Worm (Caenorhabditis elegans) whole organism, L1 larva: Measurements from ENCODE around the gene grl-8.

ENCODE experiments used
- aly-2 ChIP-seq: fragments of 150-350 bp; optimal IDR thresholded peaks from 2 replicates; lab custom pipeline; 2014; ENCODE audit warnings: missing biosample characterization, missing genetic modification characterization
- blmp-1 ChIP-seq: fragments of 150-350 bp; optimal IDR thresholded peaks from 2 replicates; lab custom pipeline; 2014; ENCODE audit warnings: missing biosample characterization, missing genetic modification characterization
- ceh-8 ChIP-seq: fragments of 200-800 bp; sonication (Bioruptor generic); optimal IDR thresholded peaks from 2 replicates; lab custom pipeline; 2018; ENCODE audit warnings: mild to moderate bottlenecking, missing genetic modification characterization, moderate library complexity, missing compliant biosample characterization
- ceh-90 ChIP-seq: sonication (generic microtip); optimal IDR thresholded peaks from 2 replicates; lab custom pipeline; 2016; ENCODE audit warnings: missing genetic modification characterization, missing compliant biosample characterization
- ces-1 ChIP-seq: fragments of 150-350 bp; optimal IDR thresholded peaks from 2 replicates; lab custom pipeline; 2014; ENCODE audit warnings: missing biosample characterization, missing genetic modification reagents, missing genetic modification characterization
- dpl-1 ChIP-seq, 3 experiments: fragments of 150-350 bp in 2 of 3; sonication (generic microtip) in 1 of 3; optimal IDR thresholded peaks; 2 replicates each; lab custom pipeline; 2014 to 2017; ENCODE audit warnings: missing biosample characterization in 3 of 3, missing genetic modification characterization in 3 of 3, missing genetic modification reagents in 3 of 3
- efl-1 ChIP-seq, 4 experiments: fragments of 150-350 bp; optimal IDR thresholded peaks in 3 of 4; peaks in 1 of 4; 1 replicate in 1 of 4; 2 replicates in 3 of 4; lab custom pipeline; 2014; ENCODE audit warnings: missing biosample characterization in 2 of 4, missing genetic modification characterization in 2 of 4, missing genetic modification reagents in 2 of 4
- egl-27 ChIP-seq, 2 experiments: fragments of 150-350 bp in 1 of 2; sonication (generic microtip); optimal IDR thresholded peaks; 3 replicates each; lab custom pipeline; 2017 to 2018; ENCODE audit warnings: missing biosample characterization in 2 of 2, missing genetic modification characterization in 2 of 2, missing genetic modification reagents in 2 of 2
- elt-2 ChIP-seq: sonication (generic microtip); optimal IDR thresholded peaks from 2 replicates; lab custom pipeline; 2016; ENCODE audit warnings: missing genetic modification characterization, mild to moderate bottlenecking, inconsistent platforms, missing compliant biosample characterization, missing genetic modification reagents
- elt-3 ChIP-seq, 6 experiments: fragments of 150-350 bp in 1 of 6; sonication (generic microtip); optimal IDR thresholded peaks; 2 replicates each; lab custom pipeline; 2017 to 2018; ENCODE audit warnings: missing biosample characterization in 6 of 6, missing genetic modification characterization in 6 of 6, inconsistent platforms in 1 of 6
- grh-1 ChIP-seq: fragments of 200-800 bp; sonication (Bioruptor generic); IDR thresholded peaks from 2 replicates; pipeline ENCODE4 v1.3.6; 2022; ENCODE audit warnings: missing genetic modification reagents, missing genetic modification characterization, missing compliant biosample characterization
- hlh-4 ChIP-seq: sonication (generic microtip); optimal IDR thresholded peaks from 2 replicates; lab custom pipeline; 2016; ENCODE audit warnings: mild to moderate bottlenecking, missing genetic modification characterization, missing compliant biosample characterization
- hpl-2 ChIP-seq: fragments of 150-350 bp; optimal IDR thresholded peaks from 2 replicates; lab custom pipeline; 2014; ENCODE audit warnings: missing biosample characterization, missing genetic modification reagents, missing genetic modification characterization
- irx-1 ChIP-seq: sonication (generic microtip); optimal IDR thresholded peaks from 2 replicates; lab custom pipeline; 2016; ENCODE audit warnings: missing genetic modification characterization, missing compliant biosample characterization
- lir-3 ChIP-seq: sonication (generic microtip); optimal IDR thresholded peaks from 2 replicates; lab custom pipeline; 2016; ENCODE audit warnings: mild to moderate bottlenecking, missing genetic modification characterization, moderate library complexity, missing compliant biosample characterization; ENCODE audit not compliant: poor library complexity
- nhr-237 ChIP-seq: fragments of 150-350 bp; optimal IDR thresholded peaks from 2 replicates; lab custom pipeline; 2014; ENCODE audit warnings: missing biosample characterization, missing genetic modification characterization
- pag-3 ChIP-seq: sonication (generic microtip); optimal IDR thresholded peaks from 2 replicates; lab custom pipeline; 2017; ENCODE audit warnings: missing genetic modification characterization, mild to moderate bottlenecking, missing compliant biosample characterization, antibody characterized with exemption, borderline replicate concordance; ENCODE audit not compliant: insufficient read depth
- pqm-1 ChIP-seq: sonication (generic microtip); optimal IDR thresholded peaks from 3 replicates; lab custom pipeline; 2017; ENCODE audit warnings: missing biosample characterization, missing genetic modification characterization
- snu-23 ChIP-seq: sonication (generic microtip); optimal IDR thresholded peaks from 2 replicates; lab custom pipeline; 2016; ENCODE audit warnings: missing genetic modification characterization, missing compliant biosample characterization
- sox-4 ChIP-seq: sonication (generic microtip); optimal IDR thresholded peaks from 2 replicates; lab custom pipeline; 2016; ENCODE audit warnings: missing genetic modification characterization, missing compliant biosample characterization
- sptf-1 ChIP-seq: fragments of 150-350 bp; optimal IDR thresholded peaks from 2 replicates; lab custom pipeline; 2014; ENCODE audit warnings: missing biosample characterization, missing genetic modification characterization
- sup-37 ChIP-seq: fragments of 200-800 bp; sonication (Bioruptor generic); optimal IDR thresholded peaks from 2 replicates; lab custom pipeline; 2018; ENCODE audit warnings: mild to moderate bottlenecking, missing genetic modification characterization, missing compliant biosample characterization
- tbx-2 ChIP-seq: sonication (generic microtip); optimal IDR thresholded peaks from 2 replicates; lab custom pipeline; 2016; ENCODE audit warnings: missing genetic modification characterization, missing compliant biosample characterization
- unc-30 ChIP-seq: sonication (generic microtip); optimal IDR thresholded peaks from 2 replicates; lab custom pipeline; 2017; ENCODE audit warnings: missing biosample characterization, missing genetic modification characterization
- vab-15 ChIP-seq: sonication (generic microtip); optimal IDR thresholded peaks from 2 replicates; lab custom pipeline; 2017; ENCODE audit warnings: missing genotype, mild to moderate bottlenecking, missing genetic modification characterization, missing compliant biosample characterization
- zag-1 ChIP-seq: fragments of 150-350 bp; optimal IDR thresholded peaks from 2 replicates; lab custom pipeline; 2014; ENCODE audit warnings: missing biosample characterization, missing genetic modification characterization

The grl-8 gene

DNA sequence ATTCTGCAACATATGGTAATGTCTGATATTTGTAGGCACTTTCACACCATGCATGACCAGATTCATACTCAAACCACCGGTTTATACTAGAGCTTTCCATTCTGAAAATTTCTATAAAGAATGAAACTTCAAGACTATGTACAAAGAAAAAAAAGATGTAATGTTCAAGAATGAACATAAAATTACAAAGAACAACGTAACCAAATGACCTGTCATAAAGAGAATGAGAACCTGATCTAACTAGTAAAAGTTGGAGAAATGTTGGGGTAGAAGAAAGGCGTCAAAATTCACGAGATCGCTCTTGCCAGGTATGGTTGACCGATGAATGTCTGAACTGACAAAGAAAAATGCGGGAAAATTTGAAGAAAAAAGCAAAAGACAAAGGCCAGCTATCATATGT is 35.3 kb downstream of the grl-8 start, which contains the start of gene W02F12.2:
W02F12.2 (minus strand) TSS at position 101 of the 400 bp plus-strand sequence.
- peak; percentile 18 for TF ChIP-seq blmp-1 (tag; lab: Kevin White, UChicago)
- no peak for TF ChIP-seq ceh-8 (GFP tag; lab: Kevin White, UChicago)
- TF ChIP-seq aly-2 (tag; lab: Kevin White, UChicago) = no peak

DNA sequence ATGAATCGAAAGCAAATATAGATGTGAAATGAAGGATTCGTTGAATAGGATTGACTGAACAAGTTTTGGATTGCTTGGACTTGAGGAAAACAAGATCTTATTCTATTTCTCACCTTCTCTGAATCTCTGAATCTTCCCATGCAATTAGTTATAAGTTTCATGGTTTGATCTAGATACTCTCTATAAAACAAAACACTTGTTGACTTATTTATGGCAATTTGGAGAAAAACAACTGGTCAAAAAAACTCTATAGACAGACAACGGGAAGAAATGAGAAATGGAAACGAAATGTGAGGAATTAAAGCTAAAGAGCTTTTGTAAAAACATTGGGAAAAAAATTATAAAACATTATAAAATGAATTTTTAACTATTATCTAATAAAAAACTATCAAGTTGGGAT is 38.2 kb downstream of the grl-8 start, which contains the start of gene W02F12.8:
W02F12.8 (minus strand) TSS at position 101 of the 400 bp plus-strand sequence.
- TF ChIP-seq irx-1 (no peak), sox-4 (tag; lab: Kevin White, UChicago) (no peak), sptf-1 (no peak), blmp-1 (tag; lab: Kevin White, UChicago) (peak; percentile 8), ceh-90 (tag; lab: Kevin White, UChicago) (no peak)

DNA sequence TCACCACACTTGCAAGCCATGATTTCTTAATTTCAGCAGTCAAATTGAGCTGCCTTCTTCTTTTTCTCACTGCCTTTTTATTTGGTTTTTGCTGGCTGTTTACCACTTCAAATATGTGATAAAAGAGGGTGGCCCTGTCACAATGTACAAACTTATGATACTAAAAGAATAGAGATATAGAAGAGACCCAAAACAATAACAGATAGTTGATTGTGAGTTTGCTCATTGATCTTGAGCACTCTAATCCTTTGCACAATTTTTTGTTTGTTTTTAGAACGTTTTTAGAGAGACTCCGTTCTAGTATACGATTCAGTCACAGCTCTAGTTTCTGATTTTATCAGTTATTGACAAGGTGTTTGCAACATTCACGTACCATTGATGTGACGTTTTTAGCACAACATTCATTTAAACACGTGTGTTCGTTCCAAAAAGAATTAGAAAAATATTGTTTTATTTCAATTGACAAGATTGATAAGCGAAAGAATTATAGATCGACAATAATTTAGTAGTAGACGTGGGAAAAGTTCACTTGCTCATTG is 41.0 kb downstream of the grl-8 start, which contains the start of gene mtl-1:
mtl-1 (minus strand) TSS at position 51 of the 539 bp plus-strand sequence.
- TF ChIP-seq efl-1 (optimal IDR thresholded peaks at IDR 0.05; lab: Kevin White, UChicago) (no peak), efl-1 (GFP tag; optimal IDR thresholded peaks at IDR 0.05 in 1 of 2; lab: Kevin White, UChicago) (peak in 1 of 2 experiments; percentile 39), elt-2 (tag; lab: Kevin White, UChicago) (peak; percentile 53), pqm-1 (tag; lab: Kevin White, UChicago) (no peak)
- TF ChIP-seq, all 84 proteins: peak for 2

DNA sequence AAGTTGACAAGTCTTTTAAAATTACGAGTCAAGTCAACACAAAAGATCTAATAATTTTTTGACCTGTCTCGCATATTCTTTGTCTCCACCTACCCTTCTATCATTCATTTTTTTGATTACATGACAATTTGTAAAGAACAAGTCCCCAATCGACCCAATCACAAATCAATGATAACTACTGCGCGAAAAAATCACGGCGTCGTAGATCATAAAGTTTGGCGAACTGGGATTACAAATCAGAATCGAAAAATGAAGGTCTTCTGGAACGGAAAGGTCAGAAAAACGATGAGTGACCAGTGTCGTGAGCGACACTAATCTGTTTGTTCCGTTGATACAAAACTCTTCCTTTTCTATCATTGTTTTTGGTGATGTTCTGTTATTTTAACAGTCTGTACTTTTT is 42.8 kb downstream of the grl-8 start:
- TF ChIP-seq elt-3 (tag; optimal IDR thresholded peaks at IDR 0.05; lab: Kevin White, UChicago) (peak in 1 of 6 experiments; percentile 7), blmp-1 (tag; lab: Kevin White, UChicago) (peak; percentile 22), pag-3 (tag; lab: Kevin White, UChicago) (no peak), pqm-1 (tag; lab: Kevin White, UChicago) (no peak), vab-15 (no peak)

DNA sequence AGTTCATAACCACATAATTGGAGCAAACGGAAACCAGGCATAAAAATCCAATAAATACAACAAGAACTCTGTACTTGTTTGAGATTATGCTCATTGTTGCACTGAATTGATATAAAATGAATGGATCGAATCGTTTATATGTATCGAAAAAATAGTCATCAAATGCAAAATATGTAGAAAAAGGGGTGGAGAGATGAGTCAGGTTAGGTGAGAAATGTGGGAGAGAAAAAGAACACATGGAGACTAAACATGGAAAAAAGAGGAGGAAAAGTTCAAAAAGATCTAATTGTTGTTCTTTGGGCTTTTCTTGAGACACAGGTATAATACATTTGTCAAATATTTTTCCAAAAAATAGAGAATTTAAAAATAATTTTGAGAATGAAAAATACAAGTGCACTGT is 44.5 kb downstream of the grl-8 start, which contains the start of gene K11G9.5:
K11G9.5 (minus strand) TSS at position 101 of the 400 bp plus-strand sequence.
- TF ChIP-seq vab-15 (no peak), sptf-1 (no peak), nhr-237 (tag; lab: Kevin White, UChicago) (no peak), efl-1 (optimal IDR thresholded peaks at IDR 0.05; lab: Kevin White, UChicago) (no peak), efl-1 (GFP tag; optimal IDR thresholded peaks at IDR 0.05 in 1 of 2; lab: Kevin White, UChicago) (peak in 1 of 2 experiments; percentile 52), lir-3 (tag; lab: Kevin White, UChicago) (no peak)

DNA sequence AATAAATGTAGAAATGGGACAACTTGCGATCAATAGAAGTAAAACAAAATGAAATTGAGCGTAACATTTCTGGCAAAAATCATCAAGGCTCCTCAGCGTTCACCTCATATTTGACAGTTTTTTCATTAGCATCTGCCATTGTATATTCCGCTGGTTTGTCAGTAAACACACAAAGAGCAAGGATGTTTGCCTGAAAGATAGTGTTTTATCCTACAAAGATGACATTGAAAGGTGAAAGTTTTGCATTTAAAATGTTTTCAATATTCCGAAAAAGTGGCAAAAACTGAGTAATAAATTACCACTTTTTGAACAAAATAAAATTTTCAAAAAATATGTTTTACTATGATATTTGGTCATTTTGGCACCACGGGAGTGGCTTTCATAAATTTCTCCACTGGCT is 46.9 kb downstream of the grl-8 start:
- TF ChIP-seq pag-3 (tag; lab: Kevin White, UChicago) (no peak), efl-1 (optimal IDR thresholded peaks at IDR 0.05; lab: Kevin White, UChicago) (no peak), efl-1 (GFP tag; optimal IDR thresholded peaks at IDR 0.05 in 1 of 2; lab: Kevin White, UChicago) (no peak), hlh-4 (tag; lab: Kevin White, UChicago) (no peak), blmp-1 (tag; lab: Kevin White, UChicago) (no peak), unc-30 (no peak), hpl-2 (GFP tag; lab: Kevin White, UChicago) (no peak), tbx-2 (tag; lab: Kevin White, UChicago) (no peak), sup-37 (GFP tag; lab: Kevin White, UChicago) (no peak), irx-1 (no peak), sptf-1 (no peak), ces-1 (GFP tag; lab: Kevin White, UChicago) (no peak), dpl-1 (GFP tag; optimal IDR thresholded peaks at IDR 0.05; lab: Kevin White, UChicago) (no peak), ceh-90 (tag; lab: Kevin White, UChicago) (no peak), zag-1 (tag; lab: Kevin White, UChicago) (no peak), snu-23 (GFP tag; lab: Kevin White, UChicago) (no peak), egl-27 (tag; optimal IDR thresholded peaks at IDR 0.05; lab: Kevin White, UChicago) (no peak), grh-1 (no peak)
